Worm (Caenorhabditis elegans): ENCODE results near the gene dex-1.

DNA sequence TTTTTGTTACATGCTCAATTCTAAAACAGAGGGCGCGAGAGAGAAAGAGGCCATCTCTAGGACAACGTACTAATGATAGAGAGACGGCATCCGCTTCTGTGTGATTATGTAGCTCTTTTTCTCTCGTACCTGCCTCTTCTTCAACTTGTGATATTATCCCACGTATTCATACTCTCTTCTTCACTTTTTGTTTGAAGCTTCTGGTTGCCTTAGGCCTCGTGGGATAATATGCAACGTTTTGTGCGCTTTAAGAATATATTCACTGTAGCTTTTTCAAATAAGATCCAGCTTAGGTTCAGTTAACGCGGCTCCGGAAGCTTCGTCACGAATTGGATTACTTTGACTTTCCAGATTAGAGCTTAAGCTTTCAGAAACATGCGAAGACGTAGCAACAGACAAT lies 56.9 kb downstream of the dex-1 start, which contains the start of the genes F56D2.8 and uev-2:
- TF ChIP-seq nhr-237 (tag; optimal IDR thresholded peaks at IDR 0.05) (no peak), unc-62 (GFP tag; optimal IDR thresholded peaks at IDR 0.05) (no peak), lin-13 (tag; optimal IDR thresholded peaks at IDR 0.05) (no peak), sptf-1 (tag; optimal IDR thresholded peaks at IDR 0.05) (no peak), lsy-2 (tag; optimal IDR thresholded peaks at IDR 0.05) (no peak), nhr-12 (tag; optimal IDR thresholded peaks at IDR 0.05) (no peak), snpc-4 (tag; optimal IDR thresholded peaks at IDR 0.05) (no peak), drap-1 (GFP tag; optimal IDR thresholded peaks at IDR 0.05) (no peak), elt-3 (tag; optimal IDR thresholded peaks at IDR 0.05) (no peak), pha-4 (tag; optimal IDR thresholded peaks at IDR 0.05) (no peak), unc-39 (tag; optimal IDR thresholded peaks at IDR 0.05) (no peak), ces-1 (GFP tag; optimal IDR thresholded peaks at IDR 0.05) (no peak), mls-2 (tag; optimal IDR thresholded peaks at IDR 0.05) (no peak), nhr-28 (tag; optimal IDR thresholded peaks at IDR 0.05) (no peak)

Measured in whole organism, mixed stage, embryonic.